Fruit fly (Drosophila melanogaster) whole organism, wandering third instar larva: ENCODE measurements around the gene CG33120.

ENCODE experiments used
- Abd-B ChIP-seq: fragments of >200 bp; optimal IDR thresholded peaks from 2 replicates; lab custom pipeline; 2017; ENCODE audit warnings: missing biosample characterization, missing genetic modification characterization
- CG32264 ChIP-seq: fragments of 200-800 bp; sonication (Bioruptor generic); optimal IDR thresholded peaks from 2 replicates; lab custom pipeline; 2016; ENCODE audit warnings: missing biosample characterization, missing genetic modification characterization
- CG9705 ChIP-seq: fragments of 200-800 bp; sonication (Bioruptor generic); optimal IDR thresholded peaks from 2 replicates; lab custom pipeline; 2018; ENCODE audit warnings: missing biosample characterization, mild to moderate bottlenecking, missing genetic modification characterization
- CrebA ChIP-seq: fragments of 200-800 bp; sonication (Bioruptor generic); optimal IDR thresholded peaks from 2 replicates; lab custom pipeline; 2016; ENCODE audit warnings: missing biosample characterization, mild to moderate bottlenecking, missing genetic modification characterization, borderline replicate concordance
- Dfd ChIP-seq: fragments of >200 bp; optimal IDR thresholded peaks from 2 replicates; lab custom pipeline; 2017; ENCODE audit warnings: missing biosample characterization, missing genetic modification characterization
- Dif ChIP-seq: fragments of 200-275, 200-300 bp; sonication (Bioruptor generic); optimal IDR thresholded peaks from 2 replicates; lab custom pipeline; 2018; ENCODE audit warnings: missing biosample characterization, missing genetic modification characterization; ENCODE audit not compliant: partially characterized antibody
- GATAd ChIP-seq: sonication (Bioruptor generic); optimal IDR thresholded peaks from 2 replicates; lab custom pipeline; 2016; ENCODE audit warnings: missing biosample characterization, missing genetic modification characterization
- HLH106 ChIP-seq: fragments of 200-800 bp; optimal IDR thresholded peaks from 3 replicates; lab custom pipeline; 2019; ENCODE audit warnings: missing biosample characterization, mild to moderate bottlenecking, missing genetic modification characterization, moderate library complexity
- Hnf4 ChIP-seq: fragments of 200-800 bp; sonication (Bioruptor generic); optimal IDR thresholded peaks from 2 replicates; lab custom pipeline; 2016; ENCODE audit warnings: missing biosample characterization, mild to moderate bottlenecking, missing genetic modification characterization
- Hr78 ChIP-seq: fragments of >200 bp; optimal IDR thresholded peaks from 2 replicates; lab custom pipeline; 2017; ENCODE audit warnings: missing biosample characterization, missing genetic modification characterization
- Hr83 ChIP-seq: fragments of 200-300 bp; sonication (Bioruptor generic); optimal IDR thresholded peaks from 2 replicates; lab custom pipeline; 2016; ENCODE audit warnings: missing biosample characterization, mild to moderate bottlenecking, missing genetic modification characterization, moderate library complexity; ENCODE audit not compliant: poor library complexity, severe bottlenecking
- Jra ChIP-seq: sonication (Bioruptor generic); optimal IDR thresholded peaks from 2 replicates; lab custom pipeline; 2016; ENCODE audit warnings: missing biosample characterization, missing genetic modification characterization
- Myc ChIP-seq: fragments of >200 bp; optimal IDR thresholded peaks from 2 replicates; lab custom pipeline; 2017
- N ChIP-seq: fragments of >200 bp; optimal IDR thresholded peaks from 2 replicates; lab custom pipeline; 2018; ENCODE audit warnings: missing biosample characterization, missing external identifiers, missing genetic modification characterization
- OdsH ChIP-seq: fragments of 200-800 bp; sonication (Bioruptor generic); optimal IDR thresholded peaks from 2 replicates; lab custom pipeline; 2016; ENCODE audit warnings: missing biosample characterization, mild to moderate bottlenecking, missing genetic modification characterization
- Rel ChIP-seq, 2 experiments: fragments of 200-800 bp; sonication (Bioruptor generic) in 1 of 2; optimal IDR thresholded peaks; 2 replicates in 1 of 2; 3 replicates in 1 of 2; lab custom pipeline; 2016 to 2019; ENCODE audit warnings: mild to moderate bottlenecking in 2 of 2, missing biosample characterization in 2 of 2, missing genetic modification characterization in 2 of 2, moderate library complexity in 1 of 2
- Sp1 ChIP-seq: fragments of 200-800 bp; sonication (Bioruptor generic); optimal IDR thresholded peaks from 3 replicates; lab custom pipeline; 2019; ENCODE audit warnings: missing biosample characterization, mild to moderate bottlenecking, missing genetic modification characterization, moderate library complexity
- Vsx2 ChIP-seq: fragments of 200-300, 225-300 bp; sonication (Bioruptor generic); optimal IDR thresholded peaks from 2 replicates; lab custom pipeline; 2018; ENCODE audit warnings: missing biosample characterization, missing genetic modification characterization; ENCODE audit not compliant: partially characterized antibody
- br ChIP-seq: fragments of 200-800 bp; sonication (Bioruptor generic); optimal IDR thresholded peaks from 2 replicates; lab custom pipeline; 2016; ENCODE audit warnings: missing biosample characterization, missing genetic modification characterization
- brk ChIP-seq: fragments of 200-800 bp; sonication (Bioruptor generic); optimal IDR thresholded peaks from 2 replicates; lab custom pipeline; 2016; ENCODE audit warnings: missing biosample characterization, mild to moderate bottlenecking, missing genetic modification characterization
- dl ChIP-seq, 2 experiments: fragments of 175-275, 200-275 bp in 1 of 2; fragments of 200-275 bp in 1 of 2; sonication (Bioruptor generic); optimal IDR thresholded peaks; lab custom pipeline; 2018; ENCODE audit warnings: mild to moderate bottlenecking in 2 of 2, missing biosample characterization in 2 of 2, missing genetic modification characterization in 2 of 2, moderate library complexity in 2 of 2; ENCODE audit not compliant: partially characterized antibody in 2 of 2, insufficient read depth in 1 of 2
- dmrt93B ChIP-seq: fragments of 200-800 bp; sonication (Bioruptor generic); optimal IDR thresholded peaks from 2 replicates; lab custom pipeline; 2018; ENCODE audit warnings: missing biosample characterization, mild to moderate bottlenecking, missing genetic modification characterization
- dsf ChIP-seq: sonication (Bioruptor generic); optimal IDR thresholded peaks from 2 replicates; lab custom pipeline; 2016; ENCODE audit warnings: missing biosample characterization, missing genetic modification characterization, borderline replicate concordance
- ey ChIP-seq: fragments of 200-800 bp; sonication (Bioruptor generic); optimal IDR thresholded peaks from 2 replicates; lab custom pipeline; 2016; ENCODE audit warnings: missing biosample characterization, missing genetic modification characterization
- foxo ChIP-seq, 2 experiments: fragments of 200-800 bp; sonication (Bioruptor generic); optimal IDR thresholded peaks; 2 replicates in 1 of 2; 3 replicates in 1 of 2; lab custom pipeline; 2016 to 2017; ENCODE audit warnings: missing biosample characterization in 2 of 2, missing genetic modification characterization in 2 of 2
- fru ChIP-seq: fragments of 200-800 bp; sonication (Bioruptor generic); optimal IDR thresholded peaks from 3 replicates; lab custom pipeline; 2016; ENCODE audit warnings: missing biosample characterization, mild to moderate bottlenecking, missing genetic modification characterization
- h ChIP-seq: fragments of 200-800 bp; sonication (Bioruptor generic); optimal IDR thresholded peaks from 3 replicates; lab custom pipeline; 2016; ENCODE audit warnings: missing biosample characterization, mild to moderate bottlenecking, missing genetic modification characterization
- lola ChIP-seq: fragments of >200 bp; optimal IDR thresholded peaks from 2 replicates; lab custom pipeline; 2017; ENCODE audit warnings: missing biosample characterization, missing genetic modification characterization
- psq ChIP-seq: fragments of 200-800 bp; sonication (Bioruptor generic); optimal IDR thresholded peaks from 3 replicates; lab custom pipeline; 2017; ENCODE audit warnings: missing biosample characterization, mild to moderate bottlenecking, missing genetic modification characterization, moderate library complexity
- rgr ChIP-seq: fragments of 200-800 bp; sonication (Bioruptor generic); optimal IDR thresholded peaks from 3 replicates; lab custom pipeline; 2016; ENCODE audit warnings: missing biosample characterization, mild to moderate bottlenecking, missing genetic modification characterization
- tai ChIP-seq: sonication (Bioruptor generic); optimal IDR thresholded peaks from 2 replicates; lab custom pipeline; 2016; ENCODE audit warnings: missing biosample characterization, missing genetic modification characterization
- woc ChIP-seq: sonication (Bioruptor generic); optimal IDR thresholded peaks from 2 replicates; lab custom pipeline; 2016; ENCODE audit warnings: missing biosample characterization, mild to moderate bottlenecking, missing genetic modification characterization

Gene CG33120

DNA sequence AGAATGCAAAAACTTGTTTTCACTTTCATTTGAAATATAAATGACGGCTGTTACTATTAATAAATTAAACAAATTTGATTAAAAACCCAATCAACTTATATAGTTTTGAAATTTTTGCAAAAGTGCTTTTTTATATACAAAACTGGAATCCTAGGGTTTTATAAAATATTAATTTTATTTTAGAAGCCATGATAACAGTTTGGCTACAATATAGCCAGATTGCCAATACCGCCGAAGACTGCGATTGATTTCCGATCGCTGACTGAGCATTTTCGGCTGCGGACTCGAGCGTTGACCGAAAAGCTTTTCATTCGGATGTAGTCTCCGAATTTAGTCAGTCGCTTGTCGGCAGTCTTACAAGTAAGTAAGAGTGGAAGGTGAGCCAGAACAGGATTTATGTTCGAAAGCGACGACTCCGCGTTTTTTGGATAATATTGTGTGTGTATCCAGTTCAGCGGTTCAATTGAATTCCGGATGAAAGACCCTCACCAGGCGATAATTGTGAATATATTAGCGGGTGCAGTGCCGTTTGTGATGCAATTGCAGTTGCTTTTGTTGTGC, 21.1 kb downstream of the CG33120 start, which contains the start of gene Ugt36D1:
TSS of gene Ugt36D1 (plus strand) at position 306 of the 561 bp plus-strand sequence.
- no peak for TF ChIP-seq dmrt93B (GFP tag; lab: Kevin White, UChicago)
- peak; percentile 75 for TF ChIP-seq woc (GFP tag; lab: Kevin White, UChicago)
- TF ChIP-seq foxo (GFP tag; optimal IDR thresholded peaks at IDR 0.05; lab: Kevin White, UChicago) = peak in 1 of 2 experiments; percentile 5
- no peak for TF ChIP-seq Rel (GFP tag; optimal IDR thresholded peaks at IDR 0.05; lab: Kevin White, UChicago)
- TF ChIP-seq Rel (tag; optimal IDR thresholded peaks at IDR 0.05; lab: Kevin White, UChicago) = peak; percentile 51
- TF ChIP-seq CG9705 (GFP tag; lab: Kevin White, UChicago) = no peak
- TF ChIP-seq Vsx2 (GFP tag; lab: Kevin White, UChicago) = peak; percentile 81
- peak; percentile 63 for TF ChIP-seq Dif
- TF ChIP-seq h (GFP tag; lab: Kevin White, UChicago) = peak; percentile 28
- TF ChIP-seq Hnf4 (GFP tag; lab: Kevin White, UChicago) = peak; percentile 66
- peak; percentile 30 for TF ChIP-seq rgr (GFP tag; lab: Kevin White, UChicago)
- TF ChIP-seq Sp1 (GFP tag; lab: Kevin White, UChicago) = peak; percentile 61
- no peak for TF ChIP-seq dsf (GFP tag; lab: Kevin White, UChicago)
- no peak for TF ChIP-seq OdsH (GFP tag; lab: Kevin White, UChicago)
- peak; percentile 22 for TF ChIP-seq Jra (GFP tag; lab: Kevin White, UChicago)
- peak; percentile 40 for TF ChIP-seq br (GFP tag; lab: Kevin White, UChicago)
- peak; percentile 82 for TF ChIP-seq Myc (lab: Kevin White, UChicago)
- TF ChIP-seq psq (GFP tag; lab: Kevin White, UChicago) = peak; percentile 18
- TF ChIP-seq Hr83 (GFP tag; lab: Kevin White, UChicago) = peak; percentile 75

DNA sequence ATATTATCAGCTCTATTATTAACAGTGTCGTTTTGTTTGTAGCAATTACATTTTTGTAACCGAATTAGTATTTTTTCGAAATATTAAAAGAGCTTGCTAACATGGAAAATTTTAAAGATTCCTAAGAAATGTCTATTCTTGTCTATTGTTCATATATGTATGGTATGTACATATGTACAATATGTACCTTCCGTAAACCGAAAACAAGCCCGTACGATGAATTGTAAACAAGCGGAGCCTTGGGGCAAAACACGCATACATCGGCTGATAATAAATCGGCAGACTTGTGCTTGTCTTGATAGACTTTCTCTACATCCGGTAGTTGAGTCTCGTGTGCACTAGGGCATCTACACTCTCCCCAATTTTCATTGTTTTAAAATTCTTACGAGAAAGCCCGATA, 21.6 kb downstream of the CG33120 start:
- TF ChIP-seq Hr78 (GFP tag; lab: Kevin White, UChicago) = no peak
- TF ChIP-seq ey (GFP tag; lab: Kevin White, UChicago) = no peak
- TF ChIP-seq HLH106 (tag; lab: Kevin White, UChicago) = no peak
- TF ChIP-seq rgr (GFP tag; lab: Kevin White, UChicago) = no peak
- no peak for TF ChIP-seq dl (GFP tag; optimal IDR thresholded peaks at IDR 0.05; lab: Kevin White, UChicago; ENCODE audit: insufficient read depth in 1 of 2, partially characterized antibody in 2 of 2)
- TF ChIP-seq GATAd (GFP tag; lab: Kevin White, UChicago) = no peak
- TF ChIP-seq dmrt93B (GFP tag; lab: Kevin White, UChicago) = no peak
- TF ChIP-seq CrebA (GFP tag; lab: Kevin White, UChicago) = no peak
- no peak for TF ChIP-seq Vsx2 (GFP tag; lab: Kevin White, UChicago)
- TF ChIP-seq N (GFP tag; lab: Kevin White, UChicago) = no peak
- no peak for TF ChIP-seq Dfd
- TF ChIP-seq lola = no peak

DNA sequence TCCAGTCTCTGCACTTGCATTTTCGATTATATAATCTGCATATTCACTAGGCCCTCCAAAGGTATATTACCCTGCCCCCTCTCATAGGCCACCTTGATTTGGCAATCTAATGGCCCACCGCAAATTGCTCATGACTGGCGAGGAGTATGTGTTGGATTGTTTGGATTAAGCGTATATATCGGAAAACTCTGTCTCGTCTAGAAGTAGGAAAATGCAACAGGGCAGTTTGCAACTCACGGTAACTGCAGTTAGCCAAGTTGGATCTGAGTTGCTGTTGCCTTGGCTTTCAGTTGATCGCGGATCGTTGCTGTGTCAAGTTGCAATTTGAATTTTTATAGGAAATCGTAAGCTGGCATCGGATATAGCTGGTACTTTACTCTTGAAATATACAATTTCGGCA, 25.3 kb downstream of the CG33120 start, which contains the start of gene Ugt36F1:
TSS of gene Ugt36F1 (plus strand) at position 301 of the 400 bp plus-strand sequence.
- TF ChIP-seq brk (GFP tag; lab: Kevin White, UChicago) (no peak), HLH106 (tag; lab: Kevin White, UChicago) (no peak), OdsH (GFP tag; lab: Kevin White, UChicago) (no peak), woc (GFP tag; lab: Kevin White, UChicago) (no peak), fru (GFP tag; lab: Kevin White, UChicago) (no peak), br (GFP tag; lab: Kevin White, UChicago) (no peak), dsf (GFP tag; lab: Kevin White, UChicago) (no peak), tai (GFP tag; lab: Kevin White, UChicago) (no peak), Abd-B (GFP tag; lab: Kevin White, UChicago) (no peak), CG32264 (no peak), psq (GFP tag; lab: Kevin White, UChicago) (no peak), Vsx2 (GFP tag; lab: Kevin White, UChicago) (no peak), CG9705 (GFP tag; lab: Kevin White, UChicago) (no peak), foxo (GFP tag; optimal IDR thresholded peaks at IDR 0.05; lab: Kevin White, UChicago) (no peak), Hr83 (GFP tag; lab: Kevin White, UChicago) (no peak)
